Worm (Caenorhabditis elegans): ENCODE data around the gene ubh-1.

ce11 chrV:6546450-6547171 lies 35.4 kb upstream of the ubh-1 start, which contains the start of gene dre-1:
- TF ChIP-seq zip-4 (GFP tag; optimal IDR thresholded peaks at IDR 0.05) = no peak
- TF ChIP-seq nhr-12 (tag; optimal IDR thresholded peaks at IDR 0.05) = no peak
- TF ChIP-seq lin-39 (tag; optimal IDR thresholded peaks at IDR 0.05) = no peak

All from whole organism, L1 larva.